Worm (Caenorhabditis elegans) whole organism, L4/young adult: ENCODE results near the gene mrps-33.

ENCODE experiments used
- W03F9.2 ChIP-seq: fragments of 150-350 bp; optimal IDR thresholded peaks from 2 replicates; lab custom pipeline; 2014; ENCODE audit warnings: missing biosample characterization, missing genetic modification characterization
- dao-5 ChIP-seq: sonication (generic microtip); optimal IDR thresholded peaks from 2 replicates; lab custom pipeline; 2016; ENCODE audit warnings: missing genotype, missing genetic modification characterization, moderate library complexity, missing compliant biosample characterization
- him-1 ChIP-seq: sonication (generic microtip); optimal IDR thresholded peaks from 2 replicates; lab custom pipeline; 2016; ENCODE audit warnings: missing genotype, missing genetic modification reagents, missing genetic modification characterization, missing compliant biosample characterization

- TF ChIP-seq him-1 (tag; lab: Kevin White, UChicago) = no peak
- TF ChIP-seq dao-5 (tag; lab: Kevin White, UChicago) = no peak
- TF ChIP-seq W03F9.2 (tag; lab: Kevin White, UChicago) = no peak
These were observed 42.4 kb downstream of the mrps-33 start, which contains the start of gene ttll-11 for ce11 chrIV:8697436-8697835.
